Worm (Caenorhabditis elegans) whole organism, L1 larva: Measurements from ENCODE around the gene Y59E9AL.36.

Experiments
- ama-1 ChIP-seq: fragments of 150-350 bp; optimal IDR thresholded peaks from 2 replicates; lab custom pipeline; 2014
- mdl-1 ChIP-seq, 2 experiments: fragments of 150-350 bp; optimal IDR thresholded peaks; 2 replicates each; lab custom pipeline; 2014 to 2017; ENCODE audit warnings: missing biosample characterization in 2 of 2, missing genetic modification characterization in 2 of 2, inconsistent platforms in 1 of 2
- unc-98 ChIP-seq: fragments of 200-800 bp; sonication (Bioruptor generic); IDR thresholded peaks from 2 replicates; pipeline ENCODE4 v1.3.6; 2022; ENCODE audit warnings: missing genetic modification characterization, missing compliant biosample characterization

DNA sequence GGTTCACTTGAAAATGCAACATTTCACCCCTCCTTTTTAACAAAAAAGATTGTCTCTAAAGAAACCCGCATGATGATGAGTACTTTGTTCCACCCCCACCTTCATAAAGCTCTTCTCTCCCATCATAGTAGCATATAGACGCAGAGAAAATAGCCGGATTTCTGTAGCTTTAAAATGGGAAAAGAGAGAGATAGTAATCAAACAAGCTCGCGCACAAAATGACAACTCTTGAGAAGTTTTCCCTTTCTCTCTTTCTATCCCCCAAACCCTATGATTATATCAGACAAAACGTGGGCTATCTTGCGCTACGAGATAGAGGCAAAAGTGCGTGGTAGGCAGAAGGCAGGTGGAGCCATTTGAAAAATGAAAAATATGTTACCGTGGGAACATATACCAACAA lies 6.7 kb downstream of the Y59E9AL.36 start:
- TF ChIP-seq mdl-1 (tag; optimal IDR thresholded peaks at IDR 0.05; lab: Kevin White, UChicago) (no peak), ama-1 (lab: Kevin White, UChicago) (no peak), unc-98 (no peak)
